Fruit fly (Drosophila melanogaster) whole organism, wandering third instar larva: ENCODE measurements around the gene ssp2.
A peak's percentile ranks its signal among the peaks of the same experiment; 100 is the strongest.

Experiments
- Abd-B ChIP-seq: fragments of >200 bp; optimal IDR thresholded peaks from 2 replicates; lab custom pipeline; 2017; ENCODE audit warnings: missing biosample characterization, missing genetic modification characterization
- CG32264 ChIP-seq: fragments of 200-800 bp; sonication (Bioruptor generic); optimal IDR thresholded peaks from 2 replicates; lab custom pipeline; 2016; ENCODE audit warnings: missing biosample characterization, missing genetic modification characterization
- CG9705 ChIP-seq: fragments of 200-800 bp; sonication (Bioruptor generic); optimal IDR thresholded peaks from 2 replicates; lab custom pipeline; 2018; ENCODE audit warnings: missing biosample characterization, mild to moderate bottlenecking, missing genetic modification characterization
- CrebA ChIP-seq: fragments of 200-800 bp; sonication (Bioruptor generic); optimal IDR thresholded peaks from 2 replicates; lab custom pipeline; 2016; ENCODE audit warnings: missing biosample characterization, mild to moderate bottlenecking, missing genetic modification characterization, borderline replicate concordance
- Dfd ChIP-seq: fragments of >200 bp; optimal IDR thresholded peaks from 2 replicates; lab custom pipeline; 2017; ENCODE audit warnings: missing biosample characterization, missing genetic modification characterization
- Dif ChIP-seq: fragments of 200-275, 200-300 bp; sonication (Bioruptor generic); optimal IDR thresholded peaks from 2 replicates; lab custom pipeline; 2018; ENCODE audit warnings: missing biosample characterization, missing genetic modification characterization; ENCODE audit not compliant: partially characterized antibody
- HLH106 ChIP-seq: fragments of 200-800 bp; optimal IDR thresholded peaks from 3 replicates; lab custom pipeline; 2019; ENCODE audit warnings: missing biosample characterization, mild to moderate bottlenecking, missing genetic modification characterization, moderate library complexity
- Hnf4 ChIP-seq: fragments of 200-800 bp; sonication (Bioruptor generic); optimal IDR thresholded peaks from 2 replicates; lab custom pipeline; 2016; ENCODE audit warnings: missing biosample characterization, mild to moderate bottlenecking, missing genetic modification characterization
- Hr78 ChIP-seq: fragments of >200 bp; optimal IDR thresholded peaks from 2 replicates; lab custom pipeline; 2017; ENCODE audit warnings: missing biosample characterization, missing genetic modification characterization
- Hr83 ChIP-seq: fragments of 200-300 bp; sonication (Bioruptor generic); optimal IDR thresholded peaks from 2 replicates; lab custom pipeline; 2016; ENCODE audit warnings: missing biosample characterization, mild to moderate bottlenecking, missing genetic modification characterization, moderate library complexity; ENCODE audit not compliant: poor library complexity, severe bottlenecking
- Jra ChIP-seq: sonication (Bioruptor generic); optimal IDR thresholded peaks from 2 replicates; lab custom pipeline; 2016; ENCODE audit warnings: missing biosample characterization, missing genetic modification characterization
- N ChIP-seq: fragments of >200 bp; optimal IDR thresholded peaks from 2 replicates; lab custom pipeline; 2018; ENCODE audit warnings: missing biosample characterization, missing external identifiers, missing genetic modification characterization
- OdsH ChIP-seq: fragments of 200-800 bp; sonication (Bioruptor generic); optimal IDR thresholded peaks from 2 replicates; lab custom pipeline; 2016; ENCODE audit warnings: missing biosample characterization, mild to moderate bottlenecking, missing genetic modification characterization
- Rel ChIP-seq, 2 experiments: fragments of 200-800 bp; sonication (Bioruptor generic) in 1 of 2; optimal IDR thresholded peaks; 2 replicates in 1 of 2; 3 replicates in 1 of 2; lab custom pipeline; 2016 to 2019; ENCODE audit warnings: mild to moderate bottlenecking in 2 of 2, missing biosample characterization in 2 of 2, missing genetic modification characterization in 2 of 2, moderate library complexity in 1 of 2
- Sp1 ChIP-seq: fragments of 200-800 bp; sonication (Bioruptor generic); optimal IDR thresholded peaks from 3 replicates; lab custom pipeline; 2019; ENCODE audit warnings: missing biosample characterization, mild to moderate bottlenecking, missing genetic modification characterization, moderate library complexity
- Vsx2 ChIP-seq: fragments of 200-300, 225-300 bp; sonication (Bioruptor generic); optimal IDR thresholded peaks from 2 replicates; lab custom pipeline; 2018; ENCODE audit warnings: missing biosample characterization, missing genetic modification characterization; ENCODE audit not compliant: partially characterized antibody
- br ChIP-seq: fragments of 200-800 bp; sonication (Bioruptor generic); optimal IDR thresholded peaks from 2 replicates; lab custom pipeline; 2016; ENCODE audit warnings: missing biosample characterization, missing genetic modification characterization
- brk ChIP-seq: fragments of 200-800 bp; sonication (Bioruptor generic); optimal IDR thresholded peaks from 2 replicates; lab custom pipeline; 2016; ENCODE audit warnings: missing biosample characterization, mild to moderate bottlenecking, missing genetic modification characterization
- dmrt93B ChIP-seq: fragments of 200-800 bp; sonication (Bioruptor generic); optimal IDR thresholded peaks from 2 replicates; lab custom pipeline; 2018; ENCODE audit warnings: missing biosample characterization, mild to moderate bottlenecking, missing genetic modification characterization
- dsf ChIP-seq: sonication (Bioruptor generic); optimal IDR thresholded peaks from 2 replicates; lab custom pipeline; 2016; ENCODE audit warnings: missing biosample characterization, missing genetic modification characterization, borderline replicate concordance
- ey ChIP-seq: fragments of 200-800 bp; sonication (Bioruptor generic); optimal IDR thresholded peaks from 2 replicates; lab custom pipeline; 2016; ENCODE audit warnings: missing biosample characterization, missing genetic modification characterization
- foxo ChIP-seq, 2 experiments: fragments of 200-800 bp; sonication (Bioruptor generic); optimal IDR thresholded peaks; 2 replicates in 1 of 2; 3 replicates in 1 of 2; lab custom pipeline; 2016 to 2017; ENCODE audit warnings: missing biosample characterization in 2 of 2, missing genetic modification characterization in 2 of 2
- fru ChIP-seq: fragments of 200-800 bp; sonication (Bioruptor generic); optimal IDR thresholded peaks from 3 replicates; lab custom pipeline; 2016; ENCODE audit warnings: missing biosample characterization, mild to moderate bottlenecking, missing genetic modification characterization
- h ChIP-seq: fragments of 200-800 bp; sonication (Bioruptor generic); optimal IDR thresholded peaks from 3 replicates; lab custom pipeline; 2016; ENCODE audit warnings: missing biosample characterization, mild to moderate bottlenecking, missing genetic modification characterization
- jim ChIP-seq: fragments of 175-275, 200-325 bp; sonication (Bioruptor generic); optimal IDR thresholded peaks from 2 replicates; lab custom pipeline; 2016; ENCODE audit warnings: missing biosample characterization, mild to moderate bottlenecking, missing genetic modification characterization
- lola ChIP-seq: fragments of >200 bp; optimal IDR thresholded peaks from 2 replicates; lab custom pipeline; 2017; ENCODE audit warnings: missing biosample characterization, missing genetic modification characterization
- pan ChIP-seq: fragments of >200 bp; optimal IDR thresholded peaks from 2 replicates; lab custom pipeline; 2017
- psq ChIP-seq: fragments of 200-800 bp; sonication (Bioruptor generic); optimal IDR thresholded peaks from 3 replicates; lab custom pipeline; 2017; ENCODE audit warnings: missing biosample characterization, mild to moderate bottlenecking, missing genetic modification characterization, moderate library complexity
- rgr ChIP-seq: fragments of 200-800 bp; sonication (Bioruptor generic); optimal IDR thresholded peaks from 3 replicates; lab custom pipeline; 2016; ENCODE audit warnings: missing biosample characterization, mild to moderate bottlenecking, missing genetic modification characterization
- sage ChIP-seq: fragments of 200-800 bp; sonication (Bioruptor generic); optimal IDR thresholded peaks from 2 replicates; lab custom pipeline; 2016; ENCODE audit warnings: missing biosample characterization, mild to moderate bottlenecking, missing genetic modification characterization
- sv ChIP-seq: fragments of 200-800 bp; sonication (Bioruptor generic); optimal IDR thresholded peaks from 3 replicates; lab custom pipeline; 2016; ENCODE audit warnings: missing biosample characterization, missing genetic modification characterization
- usp ChIP-seq: fragments of >200 bp; optimal IDR thresholded peaks from 2 replicates; lab custom pipeline; 2017; ENCODE audit warnings: missing biosample characterization, missing genetic modification characterization
- woc ChIP-seq: sonication (Bioruptor generic); optimal IDR thresholded peaks from 2 replicates; lab custom pipeline; 2016; ENCODE audit warnings: missing biosample characterization, mild to moderate bottlenecking, missing genetic modification characterization

The ssp2 gene

dm6 chr3L:13957212-13957668 is 7.8 kb upstream of the ssp2 start:
- TF ChIP-seq Vsx2 (GFP tag; lab: Kevin White, UChicago) (no peak), pan (lab: Kevin White, UChicago) (no peak), sv (GFP tag; lab: Kevin White, UChicago) (peak; percentile 39), psq (GFP tag; lab: Kevin White, UChicago) (peak; percentile 6), woc (GFP tag; lab: Kevin White, UChicago) (no peak), br (no peak), Abd-B (no peak), fru (GFP tag; lab: Kevin White, UChicago) (no peak), rgr (GFP tag; lab: Kevin White, UChicago) (peak; percentile 19), N (GFP tag; lab: Kevin White, UChicago) (no peak), OdsH (peak; percentile 14), Hr78 (GFP tag; lab: Kevin White, UChicago) (no peak), foxo (GFP tag; optimal IDR thresholded peaks at IDR 0.05; lab: Kevin White, UChicago) (peak in 1 of 2 experiments; percentile 34), CG9705 (GFP tag; lab: Kevin White, UChicago) (no peak), Sp1 (GFP tag; lab: Kevin White, UChicago) (no peak), dmrt93B (GFP tag; lab: Kevin White, UChicago) (no peak), CG32264 (GFP tag; lab: Kevin White, UChicago) (no peak), h (GFP tag; lab: Kevin White, UChicago) (peak; percentile 5), lola (GFP tag; lab: Kevin White, UChicago) (no peak), Hnf4 (no peak)

DNA sequence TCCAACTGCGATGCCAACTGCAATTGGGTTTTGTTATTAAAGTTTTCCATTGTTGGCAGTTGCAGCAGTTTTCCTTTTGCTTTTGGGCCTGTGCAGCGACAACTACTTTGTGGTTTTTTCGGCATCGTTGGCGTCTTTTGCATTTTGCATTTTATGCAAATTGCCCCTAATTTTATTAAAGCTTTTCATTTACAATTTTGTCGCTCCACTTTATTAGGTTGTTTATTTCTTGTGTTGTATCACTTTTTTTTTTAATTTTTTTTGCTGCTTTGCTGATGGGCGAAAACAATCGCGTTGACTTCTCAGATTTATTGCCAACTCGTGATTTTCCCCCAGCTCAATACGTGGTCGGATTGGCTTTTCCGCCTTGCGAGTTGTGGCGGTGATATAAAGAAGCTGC is 7.2 kb upstream of the ssp2 start:
- TF ChIP-seq fru (GFP tag; lab: Kevin White, UChicago) (no peak), OdsH (no peak), usp (GFP tag; lab: Kevin White, UChicago) (no peak), psq (GFP tag; lab: Kevin White, UChicago) (no peak), Dif (GFP tag; lab: Kevin White, UChicago) (no peak), dsf (no peak), Jra (GFP tag; lab: Kevin White, UChicago) (no peak), Vsx2 (GFP tag; lab: Kevin White, UChicago) (no peak), Dfd (GFP tag; lab: Kevin White, UChicago) (no peak), jim (GFP tag; lab: Kevin White, UChicago) (no peak), Hr83 (GFP tag; lab: Kevin White, UChicago) (no peak), lola (GFP tag; lab: Kevin White, UChicago) (no peak), h (GFP tag; lab: Kevin White, UChicago) (no peak), dmrt93B (GFP tag; lab: Kevin White, UChicago) (no peak)

DNA sequence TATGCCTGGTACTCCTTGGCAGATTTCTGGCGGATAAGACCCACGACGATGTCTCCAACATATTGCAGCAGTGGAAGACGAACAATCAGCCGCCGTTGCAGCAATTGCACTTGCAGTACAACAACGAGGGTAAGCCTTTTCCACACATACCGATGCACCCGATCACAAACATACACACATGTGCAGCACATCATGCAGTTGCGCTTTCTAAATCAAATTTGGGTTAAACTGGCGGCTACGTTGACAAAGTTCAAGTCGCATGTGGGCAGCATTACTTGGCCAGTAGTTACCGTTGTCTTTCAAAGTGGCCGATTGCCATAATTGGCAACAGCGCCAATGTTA is 470 bp downstream of the ssp2 start:
- TF ChIP-seq h (GFP tag; lab: Kevin White, UChicago) (no peak), Abd-B (no peak), jim (GFP tag; lab: Kevin White, UChicago) (no peak), brk (GFP tag; lab: Kevin White, UChicago) (no peak), usp (GFP tag; lab: Kevin White, UChicago) (no peak), Rel (GFP tag; optimal IDR thresholded peaks at IDR 0.05; lab: Kevin White, UChicago) (no peak), Rel (tag; optimal IDR thresholded peaks at IDR 0.05; lab: Kevin White, UChicago) (no peak)

- no peak for TF ChIP-seq sv (GFP tag; lab: Kevin White, UChicago)
- TF ChIP-seq HLH106 (tag; lab: Kevin White, UChicago) = no peak
- no peak for TF ChIP-seq CrebA (GFP tag; lab: Kevin White, UChicago)
- TF ChIP-seq N (GFP tag; lab: Kevin White, UChicago) = no peak
- no peak for TF ChIP-seq Dfd (GFP tag; lab: Kevin White, UChicago)
- no peak for TF ChIP-seq Hr83 (GFP tag; lab: Kevin White, UChicago)
- no peak for TF ChIP-seq fru (GFP tag; lab: Kevin White, UChicago)
- no peak for TF ChIP-seq jim (GFP tag; lab: Kevin White, UChicago)
- no peak for TF ChIP-seq ey (GFP tag; lab: Kevin White, UChicago)
- no peak for TF ChIP-seq Hr78 (GFP tag; lab: Kevin White, UChicago)
- TF ChIP-seq CG32264 (GFP tag; lab: Kevin White, UChicago) = no peak
- no peak for TF ChIP-seq usp (GFP tag; lab: Kevin White, UChicago)
- no peak for TF ChIP-seq Hnf4
- TF ChIP-seq Sp1 (GFP tag; lab: Kevin White, UChicago) = no peak
- no peak for TF ChIP-seq sage (GFP tag; lab: Kevin White, UChicago)
- TF ChIP-seq Abd-B = no peak
- no peak for TF ChIP-seq rgr (GFP tag; lab: Kevin White, UChicago)
Measured at dm6 chr3L:13973377-13974111, 8.5 kb downstream of the ssp2 start, which contains the start of the genes CG13738 and Hsc70-1. TSS of gene CG13738 (minus strand) at chr3L:13973477. TSS of gene Hsc70-1 (plus strand) at chr3L:13974061.
